Worm (Caenorhabditis elegans) whole organism, mixed stage, embryonic: ENCODE data around the gene C31C9.7.

Experiments used
- drap-1 ChIP-seq: fragments of 200-800 bp; sonication (Bioruptor generic); optimal IDR thresholded peaks from 3 replicates; lab custom pipeline; 2018; ENCODE audit warnings: mild to moderate bottlenecking, missing genetic modification characterization, missing compliant biosample characterization
- elt-3 ChIP-seq: fragments of 150-350 bp; optimal IDR thresholded peaks from 2 replicates; lab custom pipeline; 2014; ENCODE audit warnings: missing biosample characterization, missing genetic modification characterization
- ham-2 ChIP-seq: fragments of 200-800 bp; sonication (Bioruptor generic); optimal IDR thresholded peaks from 2 replicates; lab custom pipeline; 2018; ENCODE audit warnings: mild to moderate bottlenecking, missing genetic modification characterization, missing compliant biosample characterization
- lsy-2 ChIP-seq: fragments of 150-350 bp; optimal IDR thresholded peaks from 2 replicates; lab custom pipeline; 2014; ENCODE audit warnings: missing biosample characterization, missing genetic modification characterization
- nhr-28 ChIP-seq: fragments of 150-350 bp; optimal IDR thresholded peaks from 2 replicates; lab custom pipeline; 2014; ENCODE audit warnings: missing biosample characterization, missing genetic modification characterization
- nhr-76 ChIP-seq: sonication (generic microtip); optimal IDR thresholded peaks from 2 replicates; lab custom pipeline; 2017; ENCODE audit warnings: missing biosample characterization, missing genetic modification characterization
- pha-4 ChIP-seq: fragments of 150-350 bp; optimal IDR thresholded peaks from 2 replicates; lab custom pipeline; 2018; ENCODE audit warnings: missing biosample characterization, missing genetic modification reagents, missing genetic modification characterization
- snpc-4 ChIP-seq: fragments of 150-350 bp; optimal IDR thresholded peaks from 2 replicates; lab custom pipeline; 2014; ENCODE audit warnings: missing biosample characterization, missing genetic modification characterization
- unc-39 ChIP-seq: fragments of 150-350 bp; optimal IDR thresholded peaks from 2 replicates; lab custom pipeline; 2014; ENCODE audit warnings: missing biosample characterization, missing genetic modification characterization
- unc-62 ChIP-seq: fragments of 150-350 bp; optimal IDR thresholded peaks from 2 replicates; lab custom pipeline; 2014; ENCODE audit warnings: missing biosample characterization, missing genetic modification reagents, missing genetic modification characterization

DNA sequence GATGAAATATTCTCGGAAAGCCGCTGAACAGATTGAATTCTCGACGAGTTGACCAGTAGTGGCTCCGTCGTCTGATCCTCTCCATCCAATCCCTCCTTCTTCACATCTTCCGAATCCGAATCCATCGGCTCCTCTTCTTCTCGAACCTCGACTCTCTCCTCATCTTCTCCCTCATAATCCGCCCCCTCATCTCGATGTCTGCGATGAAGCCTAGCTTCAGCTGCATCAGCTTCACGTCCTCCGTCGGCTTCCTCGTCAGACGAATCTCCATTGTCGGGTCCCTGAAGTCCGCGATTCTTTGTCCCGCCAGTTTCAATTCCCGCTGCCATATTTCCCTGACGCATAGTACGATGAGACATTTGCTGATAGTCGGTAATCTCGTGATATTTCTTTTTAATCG is 16.7 kb downstream of the C31C9.7 start:
- TF ChIP-seq unc-39 (tag; lab: Kevin White, UChicago) (no peak), pha-4 (no peak), snpc-4 (tag; lab: Kevin White, UChicago) (no peak), nhr-28 (tag; lab: Kevin White, UChicago) (no peak), elt-3 (tag; lab: Kevin White, UChicago) (no peak), ham-2 (GFP tag; lab: Kevin White, UChicago) (no peak), unc-62 (GFP tag; lab: Kevin White, UChicago) (no peak), drap-1 (GFP tag; lab: Kevin White, UChicago) (no peak), lsy-2 (tag; lab: Kevin White, UChicago) (no peak), nhr-76 (tag; lab: Kevin White, UChicago) (no peak)
